Fruit fly (Drosophila melanogaster) whole organism, adult: Measurements from ENCODE around the gene CG34265.

Source experiments
- CG11617 ChIP-seq: fragments of 200-800 bp; sonication (Bioruptor generic); optimal IDR thresholded peaks from 2 replicates; lab custom pipeline; 2017; ENCODE audit warnings: mild to moderate bottlenecking, missing biosample characterization, missing genetic modification reagents, missing genetic modification characterization
- CG12768 ChIP-seq: fragments of 200-800 bp; sonication (Bioruptor generic); optimal IDR thresholded peaks from 2 replicates; lab custom pipeline; 2017; ENCODE audit warnings: missing biosample characterization, missing genetic modification characterization, mild to moderate bottlenecking, moderate library complexity, missing genetic modification reagents
- CG14711 ChIP-seq: fragments of 200-800 bp; sonication (Bioruptor generic); optimal IDR thresholded peaks from 2 replicates; lab custom pipeline; 2018; ENCODE audit warnings: missing biosample characterization, mild to moderate bottlenecking, missing genetic modification characterization, moderate library complexity
- CG1620 ChIP-seq: fragments of 200-800 bp; sonication (Bioruptor generic); optimal IDR thresholded peaks from 2 replicates; lab custom pipeline; 2016; ENCODE audit warnings: missing biosample characterization, missing genetic modification characterization
- CG33017 ChIP-seq: fragments of 200-800 bp; sonication (Bioruptor generic); optimal IDR thresholded peaks from 2 replicates; lab custom pipeline; 2018; ENCODE audit warnings: missing biosample characterization, mild to moderate bottlenecking, missing genetic modification characterization, moderate library complexity
- CG5204 ChIP-seq: fragments of 200-800 bp; sonication (Bioruptor generic); optimal IDR thresholded peaks from 2 replicates; lab custom pipeline; 2016; ENCODE audit warnings: missing biosample characterization, missing genetic modification characterization
- CG7045 ChIP-seq: fragments of 200-800 bp; sonication (Bioruptor generic); optimal IDR thresholded peaks from 2 replicates; lab custom pipeline; 2017; ENCODE audit warnings: missing biosample characterization, mild to moderate bottlenecking, missing genetic modification characterization
- CG7101 ChIP-seq: fragments of 200-800 bp; sonication (Bioruptor generic); optimal IDR thresholded peaks from 2 replicates; lab custom pipeline; 2018; ENCODE audit warnings: missing biosample characterization, mild to moderate bottlenecking, missing genetic modification characterization, moderate library complexity
- Clk ChIP-seq: fragments of 200-800 bp; sonication (Bioruptor generic); optimal IDR thresholded peaks from 2 replicates; lab custom pipeline; 2017; ENCODE audit warnings: missing biosample characterization, missing genetic modification characterization
- Crg-1 ChIP-seq: fragments of 200-800 bp; sonication (Bioruptor generic); optimal IDR thresholded peaks from 2 replicates; lab custom pipeline; 2016; ENCODE audit warnings: missing biosample characterization, missing genetic modification characterization
- Hr96 ChIP-seq: fragments of 200-800 bp; sonication (Bioruptor generic); optimal IDR thresholded peaks from 2 replicates; lab custom pipeline; 2016; ENCODE audit warnings: missing biosample characterization, missing genetic modification characterization
- Mnt ChIP-seq: fragments of 200-800 bp; sonication (Bioruptor generic); optimal IDR thresholded peaks from 2 replicates; lab custom pipeline; 2016; ENCODE audit warnings: missing biosample characterization, mild to moderate bottlenecking, missing genetic modification characterization
- bab1 ChIP-seq: fragments of 200-800 bp; sonication (Bioruptor generic); optimal IDR thresholded peaks from 3 replicates; lab custom pipeline; 2019; ENCODE audit warnings: missing biosample characterization, mild to moderate bottlenecking, missing genetic modification characterization, moderate library complexity
- cic ChIP-seq: fragments of 200-800 bp; sonication (Bioruptor generic); optimal IDR thresholded peaks from 2 replicates; lab custom pipeline; 2017; ENCODE audit warnings: missing biosample characterization, mild to moderate bottlenecking, missing genetic modification characterization, moderate library complexity
- cnc ChIP-seq, 2 experiments: fragments of >200 bp; optimal IDR thresholded peaks; 2 replicates each; lab custom pipeline; 2017
- kay ChIP-seq: fragments of 200-800 bp; sonication (Bioruptor generic); peaks from one replicate; lab custom pipeline; 2016; ENCODE audit warnings: missing biosample characterization, missing genetic modification characterization, borderline replicate concordance
- ovo ChIP-seq: fragments of 200-800 bp; sonication (Bioruptor generic); optimal IDR thresholded peaks from 2 replicates; lab custom pipeline; 2016; ENCODE audit warnings: missing biosample characterization, missing genetic modification characterization
- pad ChIP-seq: fragments of 200-800 bp; sonication (Bioruptor generic); optimal IDR thresholded peaks from 3 replicates; lab custom pipeline; 2017; ENCODE audit warnings: missing biosample characterization, missing genetic modification characterization, mild to moderate bottlenecking, moderate library complexity, missing genetic modification reagents
- tj ChIP-seq: fragments of 200-800 bp; sonication (Bioruptor generic); optimal IDR thresholded peaks from 3 replicates; lab custom pipeline; 2017; ENCODE audit warnings: missing biosample characterization, mild to moderate bottlenecking, missing genetic modification characterization, moderate library complexity
- toe ChIP-seq: fragments of 200-800 bp; sonication (Bioruptor generic); optimal IDR thresholded peaks from 2 replicates; lab custom pipeline; 2016; ENCODE audit warnings: missing biosample characterization, missing genetic modification characterization

The CG34265 gene

DNA sequence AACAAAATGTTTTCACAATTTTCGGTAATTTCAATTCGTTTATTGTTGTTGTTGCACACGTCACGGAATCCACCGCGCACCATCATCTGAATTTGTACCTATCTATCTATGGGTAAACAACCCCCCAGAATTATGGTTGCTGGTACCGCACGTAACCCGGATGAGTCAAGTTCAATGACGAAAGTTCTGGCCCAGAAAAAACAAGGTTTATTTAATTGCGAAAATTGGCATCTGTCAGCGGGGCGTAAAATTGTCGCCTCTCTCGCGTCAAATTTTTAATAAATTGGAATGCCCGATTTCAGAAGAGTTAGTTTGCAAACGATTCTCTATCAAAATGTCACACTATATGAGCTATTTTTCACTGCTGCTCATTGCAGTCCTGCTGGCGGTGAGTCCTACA, at the start of gene CG34265:
Gene CG34265, plus strand, starts transcription at position 301 of the 400 bp plus-strand sequence.
- no peak for TF ChIP-seq tj (GFP tag; lab: Kevin White, UChicago)
- no peak for TF ChIP-seq CG11617 (GFP tag; lab: Kevin White, UChicago)
- TF ChIP-seq cic: no peak

DNA sequence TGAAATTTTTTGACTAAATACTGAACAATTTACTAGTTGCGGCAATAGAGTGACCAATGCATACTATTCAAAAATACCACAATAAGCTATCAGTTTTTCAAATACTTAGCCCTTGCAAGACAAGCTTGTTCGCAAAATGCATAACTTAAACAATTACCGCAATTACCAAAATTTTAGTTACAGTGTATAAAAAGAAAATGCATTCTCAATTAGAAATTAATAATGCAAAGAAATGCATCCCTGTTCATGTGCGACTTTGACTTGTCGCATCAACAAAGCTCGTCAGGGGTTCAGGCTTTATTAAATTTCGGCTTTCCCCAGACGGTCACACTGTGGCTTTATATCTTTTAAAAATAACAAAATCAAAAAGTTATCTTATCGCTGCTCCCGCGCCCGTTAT, 49.4 kb upstream of the CG34265 start, which contains the start of the genes hob and nSMase:
Gene hob, minus strand, starts transcription at position 62 of the 400 bp plus-strand sequence.
Gene nSMase, plus strand, starts transcription at position 298 of the 400 bp plus-strand sequence.
- TF ChIP-seq cic (peak; percentile 47), cnc (optimal IDR thresholded peaks at IDR 0.05; lab: Kevin White, UChicago) (no peak), CG14711 (tag; lab: Kevin White, UChicago) (peak; percentile 14), tj (GFP tag; lab: Kevin White, UChicago) (peak; percentile 8), bab1 (GFP tag; lab: Kevin White, UChicago) (peak; percentile 64), Mnt (peak; percentile 60), CG1620 (GFP tag; lab: Kevin White, UChicago) (peak; percentile 13), pad (GFP tag; lab: Kevin White, UChicago) (peak; percentile 4), CG11617 (GFP tag; lab: Kevin White, UChicago) (peak; percentile 37), Clk (GFP tag; lab: Kevin White, UChicago) (no peak), CG7101 (tag; lab: Kevin White, UChicago) (peak; percentile 33), CG33017 (tag; lab: Kevin White, UChicago) (no peak), kay (no peak)

DNA sequence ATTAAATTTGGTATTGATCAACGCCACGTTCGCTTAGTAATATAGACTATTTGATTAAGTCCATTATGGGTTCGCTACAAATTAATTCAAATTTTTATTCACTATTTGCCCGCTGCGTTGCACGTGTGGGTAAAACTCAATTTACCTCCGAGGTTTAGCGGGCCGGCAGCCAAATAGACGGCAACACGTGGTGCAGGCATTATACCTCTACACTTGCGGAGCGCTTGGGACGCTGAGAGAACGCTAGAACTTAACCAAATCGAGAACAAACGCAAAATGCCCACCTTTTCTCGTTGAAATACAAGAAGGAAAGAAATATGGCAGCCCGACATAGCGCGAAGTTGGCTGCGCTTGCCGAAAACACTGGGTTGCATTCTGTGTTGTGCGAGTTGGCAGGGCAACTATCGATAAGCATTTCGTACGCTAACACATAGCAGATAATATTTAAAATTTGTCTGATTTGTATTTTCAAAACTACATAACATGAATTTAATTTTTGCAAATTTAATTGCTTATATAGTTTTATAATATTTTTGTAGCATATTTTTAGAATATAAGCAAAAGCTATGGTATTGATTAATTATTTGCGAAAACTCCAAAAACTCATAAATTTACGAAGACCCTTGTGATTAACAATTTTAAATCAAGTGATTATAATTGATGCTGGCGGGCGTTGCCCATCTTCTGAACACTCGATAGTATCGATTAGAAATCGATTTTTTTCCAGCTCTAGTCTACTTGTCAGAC, 45.4 kb upstream of the CG34265 start, which contains the start of the genes RpL28 and eIF1:
Gene RpL28, minus strand, starts transcription at position 318 of the 747 bp plus-strand sequence.
Gene eIF1, plus strand, starts transcription at position 699 of the 747 bp plus-strand sequence.
- TF ChIP-seq kay (no peak), CG33017 (tag; lab: Kevin White, UChicago) (peak; percentile 81), CG1620 (GFP tag; lab: Kevin White, UChicago) (peak; percentile 98), CG14711 (tag; lab: Kevin White, UChicago) (peak; percentile 79), Mnt (peak; percentile 96), pad (GFP tag; lab: Kevin White, UChicago) (peak; percentile 87), CG7101 (tag; lab: Kevin White, UChicago) (peak; percentile 96), Crg-1 (GFP tag; lab: Kevin White, UChicago) (peak; percentile 98), CG12768 (peak; percentile 94), toe (GFP tag; lab: Kevin White, UChicago) (no peak), Hr96 (GFP tag; lab: Kevin White, UChicago) (peak; percentile 97), cnc (optimal IDR thresholded peaks at IDR 0.05; lab: Kevin White, UChicago) (no peak), Clk (GFP tag; lab: Kevin White, UChicago) (peak; percentile 90), cic (peak; percentile 57), CG7045 (GFP tag; lab: Kevin White, UChicago) (peak; percentile 93), ovo (peak; percentile 96), tj (GFP tag; lab: Kevin White, UChicago) (peak; percentile 84), bab1 (GFP tag; lab: Kevin White, UChicago) (peak; percentile 70), CG11617 (GFP tag; lab: Kevin White, UChicago) (peak; percentile 98), CG5204 (GFP tag; lab: Kevin White, UChicago) (no peak)

DNA sequence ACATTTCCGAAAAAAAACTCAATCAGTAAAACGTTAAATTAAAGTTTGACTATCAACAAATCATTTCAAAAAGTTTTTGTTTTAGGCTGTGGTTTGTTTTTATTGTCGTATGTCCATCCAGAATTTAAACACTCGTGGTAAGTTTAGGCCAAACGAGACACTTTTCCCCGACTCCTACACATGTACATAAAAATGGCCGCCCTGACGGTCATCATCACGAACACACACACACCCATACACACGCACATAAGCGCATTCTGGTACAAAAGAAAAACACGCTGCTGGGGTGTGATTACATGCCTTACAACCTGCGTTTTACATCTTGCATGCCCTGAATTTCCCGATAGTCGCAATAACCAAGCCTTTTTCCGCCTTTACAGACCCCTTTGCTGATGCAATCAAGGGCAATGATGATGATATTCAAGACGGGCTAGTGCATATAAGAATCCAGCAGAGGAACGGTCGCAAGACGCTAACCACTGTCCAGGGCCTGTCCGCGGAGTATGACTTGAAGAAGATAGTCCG, 44.8 kb upstream of the CG34265 start:
- TF ChIP-seq pad (GFP tag; lab: Kevin White, UChicago) (no peak), Clk (GFP tag; lab: Kevin White, UChicago) (no peak), CG7101 (tag; lab: Kevin White, UChicago) (no peak), CG33017 (tag; lab: Kevin White, UChicago) (no peak), ovo (no peak), Hr96 (GFP tag; lab: Kevin White, UChicago) (no peak), CG5204 (GFP tag; lab: Kevin White, UChicago) (no peak)

DNA sequence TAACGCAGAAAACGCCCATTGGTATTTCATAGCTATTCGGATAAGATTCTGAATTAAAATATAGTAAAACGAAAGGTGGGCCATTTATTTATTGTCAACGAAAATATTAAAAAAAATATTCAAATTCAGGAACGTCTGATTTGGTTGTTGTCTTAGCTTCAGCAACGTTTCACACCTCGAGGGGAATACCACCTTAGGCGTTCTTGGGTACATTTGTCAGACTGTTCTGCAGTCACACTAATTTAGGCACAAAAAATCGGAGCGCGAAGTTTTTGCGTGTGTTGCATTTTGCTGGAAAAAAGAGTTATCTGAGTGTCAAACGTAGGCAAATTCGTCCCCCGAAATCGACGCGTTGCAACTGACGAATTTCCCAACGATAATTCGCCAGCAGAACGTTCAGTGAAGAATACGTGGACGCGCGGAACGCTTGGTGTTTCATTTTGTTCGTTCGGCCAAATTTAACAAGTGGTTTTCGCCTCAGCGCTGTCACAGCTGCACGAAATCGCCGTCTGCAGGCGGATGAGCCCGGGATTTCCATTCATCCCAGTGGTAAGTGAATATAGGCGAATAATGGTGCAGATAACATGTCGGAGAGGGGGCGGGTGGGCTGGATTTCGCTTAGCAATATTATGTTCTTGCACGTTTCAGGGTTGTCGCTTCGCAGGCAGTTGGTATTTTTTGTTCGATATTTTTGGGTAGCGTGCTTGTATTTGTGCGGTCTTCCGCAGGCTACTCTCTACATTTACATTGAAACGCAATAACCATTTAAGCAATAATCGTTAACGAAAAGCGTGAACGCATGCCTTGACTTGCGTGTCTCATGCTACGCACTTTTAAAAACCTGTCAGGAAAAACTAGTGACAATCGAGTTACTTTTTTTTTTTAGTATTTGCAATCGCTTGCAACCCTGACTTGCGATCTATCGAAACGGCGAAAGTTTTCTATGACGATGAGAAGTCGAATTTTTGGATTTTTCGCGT, 43.2 kb upstream of the CG34265 start, which contains the start of gene Larp4B:
Gene Larp4B, plus strand, starts transcription at position 99 of the 980 bp plus-strand sequence.
- no peak for TF ChIP-seq CG12768
- TF ChIP-seq kay: no peak
- TF ChIP-seq bab1 (GFP tag; lab: Kevin White, UChicago): peak; percentile 39
- no peak for TF ChIP-seq toe (GFP tag; lab: Kevin White, UChicago)
- TF ChIP-seq CG33017 (tag; lab: Kevin White, UChicago): no peak
- TF ChIP-seq CG1620 (GFP tag; lab: Kevin White, UChicago): peak; percentile 31
- TF ChIP-seq CG14711 (tag; lab: Kevin White, UChicago): peak; percentile 95
- peak; percentile 26 for TF ChIP-seq Mnt
- no peak for TF ChIP-seq CG5204 (GFP tag; lab: Kevin White, UChicago)
- TF ChIP-seq ovo: no peak
- no peak for TF ChIP-seq Crg-1 (GFP tag; lab: Kevin White, UChicago)
- TF ChIP-seq CG7045 (GFP tag; lab: Kevin White, UChicago): peak; percentile 25
- TF ChIP-seq tj (GFP tag; lab: Kevin White, UChicago): peak; percentile 82
- peak in 1 of 2 experiments; percentile 0 for TF ChIP-seq cnc (optimal IDR thresholded peaks at IDR 0.05; lab: Kevin White, UChicago)
- peak; percentile 10 for TF ChIP-seq CG11617 (GFP tag; lab: Kevin White, UChicago)
- TF ChIP-seq pad (GFP tag; lab: Kevin White, UChicago): peak; percentile 24
- TF ChIP-seq CG7101 (tag; lab: Kevin White, UChicago): peak; percentile 1
